Fruit fly (Drosophila melanogaster) whole organism, embryonic: ENCODE data around the gene Hsp67Ba.

ENCODE experiments used
- BtbVII ChIP-seq: fragments of 200-800 bp; sonication (Bioruptor generic); optimal IDR thresholded peaks from 3 replicates; lab custom pipeline; 2017; ENCODE audit warnings: missing biosample characterization, mild to moderate bottlenecking, missing genetic modification characterization
- CG11398 ChIP-seq: fragments of 200-800 bp; sonication (Bioruptor generic); optimal IDR thresholded peaks from 2 replicates; lab custom pipeline; 2016; ENCODE audit warnings: missing biosample characterization, missing genetic modification characterization
- CG1602 ChIP-seq: fragments of 200-800 bp; sonication (Bioruptor generic); optimal IDR thresholded peaks from 3 replicates; lab custom pipeline; 2016; ENCODE audit warnings: missing biosample characterization, missing genetic modification characterization
- CG1603 ChIP-seq: fragments of 200-800 bp; sonication (Bioruptor generic); optimal IDR thresholded peaks from 2 replicates; lab custom pipeline; 2019; ENCODE audit warnings: missing biosample characterization, mild to moderate bottlenecking, missing genetic modification characterization, moderate library complexity
- CG17186 ChIP-seq: fragments of 200-800 bp; sonication (Bioruptor generic); optimal IDR thresholded peaks from 3 replicates; lab custom pipeline; 2017; ENCODE audit warnings: missing biosample characterization, missing genetic modification reagents, missing genetic modification characterization
- CG17385 ChIP-seq: fragments of 200-800 bp; sonication (Bioruptor generic); optimal IDR thresholded peaks from 3 replicates; lab custom pipeline; 2018; ENCODE audit warnings: missing biosample characterization, mild to moderate bottlenecking, missing genetic modification characterization
- CG17568 ChIP-seq: fragments of 200-800 bp; sonication (Bioruptor generic); optimal IDR thresholded peaks from 2 replicates; lab custom pipeline; 2018; ENCODE audit warnings: missing biosample characterization, mild to moderate bottlenecking, missing genetic modification characterization, moderate library complexity
- CG17802 ChIP-seq: fragments of 200-800 bp; sonication (Bioruptor generic); optimal IDR thresholded peaks from 2 replicates; lab custom pipeline; 2018; ENCODE audit warnings: missing biosample characterization, mild to moderate bottlenecking, missing genetic modification characterization, moderate library complexity
- CG2129 ChIP-seq: fragments of 200-800 bp; sonication (Bioruptor generic); IDR thresholded peaks from 2 replicates; pipeline ENCODE4 v1.3.6; 2022; ENCODE audit warnings: missing biosample characterization, missing genetic modification characterization; ENCODE audit not compliant: partially characterized antibody
- CG30431 ChIP-seq: fragments of 200-800 bp; sonication (Bioruptor generic); optimal IDR thresholded peaks from 2 replicates; lab custom pipeline; 2017; ENCODE audit warnings: missing biosample characterization, missing genetic modification characterization
- CG32767 ChIP-seq: fragments of 200-800 bp; sonication (Bioruptor generic); IDR thresholded peaks from 2 replicates; pipeline ENCODE4 v1.3.6; 2022; ENCODE audit warnings: missing biosample characterization, missing genetic modification characterization
- CG3407 ChIP-seq: fragments of 200-800 bp; sonication (Bioruptor generic); optimal IDR thresholded peaks from 2 replicates; lab custom pipeline; 2018; ENCODE audit warnings: missing biosample characterization, mild to moderate bottlenecking, missing genetic modification characterization
- CG3726 ChIP-seq: fragments of 200-800 bp; sonication (Bioruptor generic); IDR thresholded peaks from 3 replicates; pipeline ENCODE4, ENCODE4 v1.3.6; 2022; ENCODE audit warnings: missing biosample characterization, missing genetic modification characterization
- CG3838 ChIP-seq: fragments of 200-800 bp; sonication (Bioruptor generic); optimal IDR thresholded peaks from 3 replicates; lab custom pipeline; 2016; ENCODE audit warnings: missing biosample characterization, missing genetic modification characterization
- CG4328 ChIP-seq: fragments of 200-800 bp; sonication (Bioruptor generic); optimal IDR thresholded peaks from 3 replicates; lab custom pipeline; 2017; ENCODE audit warnings: missing biosample characterization, missing genetic modification reagents, missing genetic modification characterization
- CG4617 ChIP-seq: fragments of 200-800 bp; sonication (Bioruptor generic); optimal IDR thresholded peaks from 3 replicates; lab custom pipeline; 2016; ENCODE audit warnings: missing biosample characterization, missing genetic modification characterization, borderline replicate concordance
- CG5180 ChIP-seq: fragments of 200-800 bp; sonication (Bioruptor generic); optimal IDR thresholded peaks from 3 replicates; lab custom pipeline; 2017; ENCODE audit warnings: missing biosample characterization, missing genetic modification characterization, mild to moderate bottlenecking, moderate library complexity, missing genetic modification reagents
- CG6175 ChIP-seq: fragments of 200-800 bp; sonication (Bioruptor generic); IDR thresholded peaks from 3 replicates; pipeline ENCODE4 v1.3.6; 2022; ENCODE audit warnings: missing biosample characterization, missing genetic modification characterization
- CG6689 ChIP-seq: fragments of 200-800 bp; sonication (Bioruptor generic); IDR thresholded peaks from 2 replicates; pipeline ENCODE4 v1.3.6; 2022; ENCODE audit warnings: missing biosample characterization, missing genetic modification characterization
- CG9932 ChIP-seq: fragments of 200-800 bp; sonication (Bioruptor generic); IDR thresholded peaks from 2 replicates; pipeline ENCODE4 v1.3.6; 2022; ENCODE audit warnings: missing biosample characterization, missing genetic modification characterization
- Dek ChIP-seq: fragments of 200-800 bp; sonication (Bioruptor generic); optimal IDR thresholded peaks from 3 replicates; lab custom pipeline; 2019; ENCODE audit warnings: missing biosample characterization, mild to moderate bottlenecking, missing genetic modification characterization, moderate library complexity
- Gsc ChIP-seq: fragments of 200-800 bp; sonication (Bioruptor generic); IDR thresholded peaks from 2 replicates; pipeline ENCODE4 v1.3.6; 2022; ENCODE audit warnings: missing biosample characterization, missing genetic modification characterization
- MBD-R2 ChIP-seq: fragments of 200-800 bp; sonication (Bioruptor generic); IDR thresholded peaks from 2 replicates; pipeline ENCODE4 v1.3.6; 2022; ENCODE audit warnings: missing biosample characterization, missing genetic modification characterization
- Med ChIP-seq: fragments of 200-800 bp; sonication (Bioruptor generic); peaks from one replicate; lab custom pipeline; 2016; ENCODE audit warnings: missing biosample characterization, missing genetic modification characterization, mild to moderate bottlenecking, inconsistent platforms, moderate library complexity
- NK7.1 ChIP-seq: fragments of 200-800 bp; sonication (Bioruptor generic); optimal IDR thresholded peaks from 3 replicates; lab custom pipeline; 2016; ENCODE audit warnings: missing biosample characterization, missing genetic modification characterization
- Ptx1 ChIP-seq: fragments of 200-800 bp; sonication (Bioruptor generic); IDR thresholded peaks from 2 replicates; pipeline ENCODE4 v1.3.6; 2022; ENCODE audit warnings: missing biosample characterization, missing genetic modification characterization
- Sox102F ChIP-seq: fragments of 200-800 bp; sonication (Bioruptor generic); optimal IDR thresholded peaks from 2 replicates; lab custom pipeline; 2018; ENCODE audit warnings: missing biosample characterization, mild to moderate bottlenecking, missing genetic modification characterization, moderate library complexity
- Trl ChIP-seq, 3 experiments: fragments of >200 bp in 2 of 3; fragments of 200-800 bp in 1 of 3; sonication (Bioruptor generic) in 1 of 3; optimal IDR thresholded peaks; 2 replicates in 1 of 3; 3 replicates in 2 of 3; lab custom pipeline; 2016 to 2017; ENCODE audit warnings: missing biosample characterization in 1 of 3, missing genetic modification characterization in 1 of 3
- amos ChIP-seq: fragments of 200-800 bp; sonication (Bioruptor generic); IDR thresholded peaks from 2 replicates; pipeline ENCODE4 v1.3.6; 2022; ENCODE audit warnings: missing biosample characterization, missing genetic modification characterization; ENCODE audit not compliant: partially characterized antibody
- bbx ChIP-seq: fragments of 200-800 bp; sonication (Bioruptor generic); IDR thresholded peaks from 2 replicates; pipeline ENCODE4 v1.3.6; 2022; ENCODE audit warnings: missing biosample characterization, missing genetic modification characterization; ENCODE audit not compliant: partially characterized antibody
- cg ChIP-seq: fragments of 200-800 bp; sonication (Bioruptor generic); optimal IDR thresholded peaks from 3 replicates; lab custom pipeline; 2019; ENCODE audit warnings: missing biosample characterization, mild to moderate bottlenecking, missing genetic modification characterization, moderate library complexity
- crol ChIP-seq: fragments of 200-800 bp; sonication (Bioruptor generic); IDR thresholded peaks from 2 replicates; pipeline ENCODE4 v1.3.6; 2022; ENCODE audit warnings: missing biosample characterization, missing genetic modification characterization
- cwo ChIP-seq: fragments of 200-800 bp; sonication (Bioruptor generic); optimal IDR thresholded peaks from 3 replicates; lab custom pipeline; 2017; ENCODE audit warnings: missing biosample characterization, missing genetic modification characterization, mild to moderate bottlenecking, moderate library complexity, missing genetic modification reagents
- eve ChIP-seq, 2 experiments: fragments of >200 bp; optimal IDR thresholded peaks; 2 replicates each; lab custom pipeline; 2017; ENCODE audit warnings: missing biosample characterization in 2 of 2, missing genetic modification characterization in 2 of 2
- fd3F ChIP-seq: fragments of 200-800 bp; sonication (Bioruptor generic); optimal IDR thresholded peaks from 2 replicates; lab custom pipeline; 2018; ENCODE audit warnings: missing biosample characterization, mild to moderate bottlenecking, missing genetic modification characterization, moderate library complexity
- ftz-f1 ChIP-seq: fragments of 200-800 bp; sonication (Bioruptor generic); optimal IDR thresholded peaks from 2 replicates; lab custom pipeline; 2016; ENCODE audit warnings: missing biosample characterization, missing genetic modification characterization
- ham ChIP-seq: fragments of 200-800 bp; sonication (Bioruptor generic); IDR thresholded peaks from 2 replicates; pipeline ENCODE4 v1.3.6; 2022; ENCODE audit warnings: missing biosample characterization, missing genetic modification characterization
- hbn ChIP-seq: fragments of 200-800 bp; sonication (Bioruptor generic); IDR thresholded peaks from 2 replicates; pipeline ENCODE4 v1.3.6; 2022; ENCODE audit warnings: missing biosample characterization, missing genetic modification characterization; ENCODE audit not compliant: partially characterized antibody
- kni ChIP-seq: fragments of 200-800 bp; sonication (Bioruptor generic); optimal IDR thresholded peaks from 3 replicates; lab custom pipeline; 2017; ENCODE audit warnings: mild to moderate bottlenecking, missing biosample characterization, missing genetic modification reagents, missing genetic modification characterization
- lbe ChIP-seq: fragments of 200-800 bp; sonication (Bioruptor generic); optimal IDR thresholded peaks from 2 replicates; lab custom pipeline; 2016; ENCODE audit warnings: missing biosample characterization, mild to moderate bottlenecking, missing genetic modification characterization
- lola ChIP-seq, 3 experiments: fragments of >200 bp in 2 of 3; fragments of 200-800 bp in 1 of 3; sonication (Bioruptor generic) in 1 of 3; optimal IDR thresholded peaks; 2 replicates each; lab custom pipeline; 2017 to 2019; ENCODE audit warnings: missing biosample characterization in 3 of 3, missing genetic modification characterization in 3 of 3, mild to moderate bottlenecking in 1 of 3, moderate library complexity in 1 of 3
- nerfin-1 ChIP-seq: fragments of 200-800 bp; sonication (Bioruptor generic); optimal IDR thresholded peaks from 3 replicates; lab custom pipeline; 2019; ENCODE audit warnings: missing biosample characterization, mild to moderate bottlenecking, missing genetic modification characterization, moderate library complexity
- nom ChIP-seq: fragments of 200-800 bp; sonication (Bioruptor generic); optimal IDR thresholded peaks from 2 replicates; lab custom pipeline; 2017; ENCODE audit warnings: missing biosample characterization, missing genetic modification characterization, mild to moderate bottlenecking, moderate library complexity, missing genetic modification reagents
- sd ChIP-seq: fragments of 200-800 bp; sonication (Bioruptor generic); optimal IDR thresholded peaks from 3 replicates; lab custom pipeline; 2018; ENCODE audit warnings: missing biosample characterization, mild to moderate bottlenecking, missing genetic modification characterization, moderate library complexity
- seq ChIP-seq: fragments of 200-800 bp; sonication (Bioruptor generic); IDR thresholded peaks from 2 replicates; pipeline ENCODE4 v1.3.6; 2022; ENCODE audit warnings: missing biosample characterization, missing genetic modification characterization
- so ChIP-seq: fragments of 200-800 bp; sonication (Bioruptor generic); IDR thresholded peaks from 3 replicates; pipeline ENCODE4 v1.3.6; 2022; ENCODE audit warnings: missing biosample characterization, missing genetic modification characterization
- stc ChIP-seq: fragments of 200-800 bp; sonication (Bioruptor generic); IDR thresholded peaks from 2 replicates; pipeline ENCODE4 v1.3.6; 2022; ENCODE audit warnings: missing biosample characterization, missing genetic modification characterization

Hsp67Ba gene

dm6 chr3L:9401354-9402156, 22.2 kb upstream of the Hsp67Ba start (continued):
- TF ChIP-seq BtbVII (GFP tag; lab: Kevin White, UChicago) (peak; percentile 85), bbx (GFP tag; lab: Robert Waterston, UW) (no peak), ham (GFP tag; lab: Robert Waterston, UW) (no peak), stc (GFP tag; lab: Robert Waterston, UW) (peak; percentile 13; the same call in 1 of the 2 replicates), Med (GFP tag; lab: Kevin White, UChicago) (peak; percentile 48), lola (GFP tag; optimal IDR thresholded peaks at IDR 0.05; lab: Kevin White, UChicago) (peak in 1 of 3 experiments; percentile 73), amos (GFP tag; lab: Robert Waterston, UW) (no peak), kni (GFP tag; lab: Kevin White, UChicago) (peak; percentile 39), CG2129 (GFP tag; lab: Robert Waterston, UW) (no peak), fd3F (GFP tag; lab: Kevin White, UChicago) (no peak), crol (no peak), cwo (GFP tag; lab: Kevin White, UChicago) (peak; percentile 13), CG17385 (GFP tag; lab: Kevin White, UChicago) (peak; percentile 11), MBD-R2 (GFP tag; lab: Robert Waterston, UW) (peak; percentile 20; the same call in 1 of the 2 replicates), CG4328 (GFP tag; lab: Kevin White, UChicago) (no peak), CG11398 (no peak), nerfin-1 (no peak), CG17186 (GFP tag; lab: Kevin White, UChicago) (no peak), Ptx1 (GFP tag; lab: Robert Waterston, UW) (no peak), sd (tag; lab: Kevin White, UChicago) (peak; percentile 94), CG5180 (GFP tag; lab: Kevin White, UChicago) (no peak), lbe (GFP tag; lab: Kevin White, UChicago) (peak; percentile 14), cg (GFP tag; lab: Kevin White, UChicago) (peak; percentile 90), Gsc (GFP tag; lab: Robert Waterston, UW) (no peak), CG3407 (no peak), ftz-f1 (GFP tag; lab: Kevin White, UChicago) (no peak), CG3726 (GFP tag; lab: Robert Waterston, UW) (no peak), Trl (optimal IDR thresholded peaks at IDR 0.05; lab: Kevin White, UChicago) (peak; percentile 91 to 96), Trl (GFP tag; optimal IDR thresholded peaks at IDR 0.05; lab: Kevin White, UChicago) (peak; percentile 40), seq (GFP tag; lab: Robert Waterston, UW) (peak; percentile 49; the same call in 1 of the 2 replicates), CG1603 (tag; lab: Kevin White, UChicago) (no peak), CG1602 (GFP tag; lab: Kevin White, UChicago) (no peak), Dek (no peak), CG6175 (GFP tag; lab: Robert Waterston, UW) (no peak), CG32767 (GFP tag; lab: Robert Waterston, UW) (peak; percentile 22; the same call in 1 of the 2 replicates), CG9932 (GFP tag; lab: Robert Waterston, UW) (no peak), CG6689 (no peak), so (GFP tag; lab: Robert Waterston, UW) (peak; percentile 42; the same call in 1 of the 3 replicates), hbn (GFP tag; lab: Robert Waterston, UW) (no peak), CG4617 (no peak), CG17802 (tag; lab: Kevin White, UChicago) (no peak), CG3838 (GFP tag; lab: Kevin White, UChicago) (no peak), NK7.1 (GFP tag; lab: Kevin White, UChicago) (no peak), nom (GFP tag; lab: Kevin White, UChicago) (peak; percentile 39), Sox102F (GFP tag; lab: Kevin White, UChicago) (no peak), eve (GFP tag; optimal IDR thresholded peaks at IDR 0.05; lab: Kevin White, UChicago) (peak in 1 of 2 experiments; percentile 85), CG17568 (no peak), CG30431 (GFP tag; lab: Kevin White, UChicago) (no peak)
